Worm (Caenorhabditis elegans) whole organism, young adult: ENCODE measurements around the gene Y56A3A.2.

ENCODE experiments used
- D2030.7 ChIP-seq: fragments of 200-800 bp; sonication (Bioruptor generic); IDR thresholded peaks from 2 replicates; pipeline ENCODE4 v1.3.6; 2022; ENCODE audit warnings: missing genetic modification reagents, missing genetic modification characterization, missing compliant biosample characterization
- F22D6.2 ChIP-seq: sonication (generic microtip); optimal IDR thresholded peaks from 2 replicates; lab custom pipeline; 2016; ENCODE audit warnings: mild to moderate bottlenecking, missing genetic modification characterization, missing compliant biosample characterization
- F23B12.7 ChIP-seq: sonication (generic microtip); optimal IDR thresholded peaks from 2 replicates; lab custom pipeline; 2017; ENCODE audit warnings: missing genetic modification characterization, mild to moderate bottlenecking, missing compliant biosample characterization, antibody characterized with exemption, moderate library complexity; ENCODE audit not compliant: insufficient read depth
- F33H1.4 ChIP-seq: fragments of 200-800 bp; sonication (Bioruptor generic); IDR thresholded peaks from 2 replicates; pipeline ENCODE4 v1.3.6; 2022; ENCODE audit warnings: missing genetic modification reagents, missing genetic modification characterization, missing compliant biosample characterization
- F37B4.10 ChIP-seq: fragments of 200-800 bp; sonication (Bioruptor generic); IDR thresholded peaks from 2 replicates; pipeline ENCODE4 v1.3.6; 2022; ENCODE audit warnings: missing genetic modification characterization, missing compliant biosample characterization
- F57C9.4 ChIP-seq: sonication (generic microtip); optimal IDR thresholded peaks from 2 replicates; lab custom pipeline; 2017; ENCODE audit warnings: mild to moderate bottlenecking, missing genetic modification characterization, missing compliant biosample characterization
- Y53F4B.3 ChIP-seq: fragments of 200-800 bp; sonication (Bioruptor generic); IDR thresholded peaks from 2 replicates; pipeline ENCODE4 v1.3.6; 2022; ENCODE audit warnings: missing genetic modification reagents, missing genetic modification characterization, missing compliant biosample characterization
- Y53G8AR.9 ChIP-seq: fragments of 200-800 bp; sonication (Bioruptor generic); conservative IDR thresholded peaks from 2 replicates; pipeline ENCODE4 v1.3.6; 2022; ENCODE audit warnings: missing genetic modification reagents, missing genetic modification characterization, missing compliant biosample characterization
- Y79H2A.3 ChIP-seq: fragments of 200-800 bp; sonication (Bioruptor generic); conservative IDR thresholded peaks from 2 replicates; pipeline ENCODE4 v1.3.6; 2022; ENCODE audit warnings: missing genetic modification reagents, missing genetic modification characterization, missing compliant biosample characterization
- ZK185.1 ChIP-seq: sonication (generic microtip); optimal IDR thresholded peaks from 2 replicates; lab custom pipeline; 2016; ENCODE audit warnings: mild to moderate bottlenecking, missing genetic modification characterization, missing compliant biosample characterization; ENCODE audit not compliant: poor library complexity, severe bottlenecking
- ama-1 ChIP-seq, 3 experiments: fragments of 150-350 bp in 1 of 3; sonication (generic microtip) in 2 of 3; optimal IDR thresholded peaks; 2 replicates each; lab custom pipeline; 2014 to 2018; ENCODE audit warnings: missing biosample characterization in 2 of 3, missing genetic modification characterization in 2 of 3, missing genetic modification reagents in 2 of 3
- aptf-2 ChIP-seq: fragments of 200-800 bp; sonication (Bioruptor generic); conservative IDR thresholded peaks from 2 replicates; pipeline ENCODE4 v1.3.6; 2022; ENCODE audit warnings: missing genetic modification reagents, missing genetic modification characterization, missing compliant biosample characterization
- attf-3 ChIP-seq: fragments of 200-800 bp; sonication (Bioruptor generic); conservative IDR thresholded peaks from 2 replicates; pipeline ENCODE4 v1.3.6; 2022; ENCODE audit warnings: missing genetic modification reagents, missing genetic modification characterization, missing compliant biosample characterization
- bed-1 ChIP-seq: fragments of 200-800 bp; sonication (Bioruptor generic); IDR thresholded peaks from 2 replicates; pipeline ENCODE4 v1.3.6; 2022; ENCODE audit warnings: missing genetic modification reagents, missing genetic modification characterization, missing compliant biosample characterization
- ccch-3 ChIP-seq: fragments of 200-800 bp; sonication (Bioruptor generic); optimal IDR thresholded peaks from 2 replicates; lab custom pipeline; 2018; ENCODE audit warnings: mild to moderate bottlenecking, missing genetic modification characterization, missing compliant biosample characterization
- ceh-27 ChIP-seq: fragments of 200-800 bp; sonication (Bioruptor generic); optimal IDR thresholded peaks from 2 replicates; lab custom pipeline; 2018; ENCODE audit warnings: mild to moderate bottlenecking, missing genetic modification characterization, moderate library complexity, missing compliant biosample characterization
- die-1 ChIP-seq: sonication (generic microtip); optimal IDR thresholded peaks from 2 replicates; lab custom pipeline; 2016; ENCODE audit warnings: missing genotype, mild to moderate bottlenecking, missing genetic modification characterization, missing compliant biosample characterization
- dpff-1 ChIP-seq: sonication (generic microtip); optimal IDR thresholded peaks from 2 replicates; lab custom pipeline; 2017; ENCODE audit warnings: mild to moderate bottlenecking, missing genetic modification characterization, missing compliant biosample characterization
- dpl-1 ChIP-seq: fragments of 150-350 bp; optimal IDR thresholded peaks from 2 replicates; lab custom pipeline; 2014; ENCODE audit warnings: missing biosample characterization, missing genetic modification reagents, missing genetic modification characterization
- efl-1 ChIP-seq: fragments of 150-350 bp; optimal IDR thresholded peaks from 2 replicates; lab custom pipeline; 2014; ENCODE audit warnings: missing biosample characterization, missing genetic modification reagents, missing genetic modification characterization
- egl-18 ChIP-seq: fragments of 200-800 bp; sonication (Bioruptor generic); IDR thresholded peaks from 2 replicates; pipeline ENCODE4 v1.3.6; 2022; ENCODE audit warnings: missing genetic modification reagents, missing genetic modification characterization, missing compliant biosample characterization
- egl-44 ChIP-seq: fragments of 200-800 bp; sonication (Bioruptor generic); IDR thresholded peaks from 2 replicates; pipeline ENCODE4 v1.3.6; 2022; ENCODE audit warnings: missing genetic modification reagents, missing genetic modification characterization, missing compliant biosample characterization
- gei-17 ChIP-seq: fragments of 200-800 bp; sonication (Bioruptor generic); optimal IDR thresholded peaks from 2 replicates; lab custom pipeline; 2018; ENCODE audit warnings: mild to moderate bottlenecking, missing genetic modification characterization, missing compliant biosample characterization
- hlh-26 ChIP-seq: fragments of 200-800 bp; sonication (Bioruptor generic); conservative IDR thresholded peaks from 2 replicates; pipeline ENCODE4 v1.3.6; 2022; ENCODE audit warnings: missing genetic modification reagents, missing genetic modification characterization, missing compliant biosample characterization
- lag-1 ChIP-seq: fragments of 200-800 bp; sonication (Bioruptor generic); IDR thresholded peaks from 2 replicates; pipeline ENCODE4 v1.3.6; 2022; ENCODE audit warnings: missing genetic modification reagents, missing genetic modification characterization, missing compliant biosample characterization
- lin-26 ChIP-seq: fragments of 200-800 bp; sonication (Bioruptor generic); IDR thresholded peaks from 2 replicates; pipeline ENCODE4 v1.3.6; 2022; ENCODE audit warnings: missing genetic modification reagents, missing genetic modification characterization, missing compliant biosample characterization
- lin-54 ChIP-seq: fragments of 200-800 bp; sonication (Bioruptor generic); optimal IDR thresholded peaks from 2 replicates; lab custom pipeline; 2018; ENCODE audit warnings: mild to moderate bottlenecking, missing genetic modification characterization, missing compliant biosample characterization
- lir-1 ChIP-seq: fragments of 200-800 bp; sonication (Bioruptor generic); conservative IDR thresholded peaks from 2 replicates; pipeline ENCODE4 v1.3.6; 2022; ENCODE audit warnings: missing genetic modification reagents, missing genetic modification characterization, missing compliant biosample characterization
- lsl-1 ChIP-seq: fragments of 200-800 bp; sonication (Bioruptor generic); optimal IDR thresholded peaks from 2 replicates; lab custom pipeline; 2018; ENCODE audit warnings: mild to moderate bottlenecking, missing genetic modification characterization, moderate library complexity, missing compliant biosample characterization
- madf-10 ChIP-seq: sonication (generic microtip); optimal IDR thresholded peaks from 2 replicates; lab custom pipeline; 2016; ENCODE audit warnings: mild to moderate bottlenecking, missing genetic modification characterization, missing compliant biosample characterization
- madf-6 ChIP-seq: fragments of 200-800 bp; sonication (Bioruptor generic); IDR thresholded peaks from 2 replicates; pipeline ENCODE4 v1.3.6; 2022; ENCODE audit warnings: missing genetic modification reagents, missing genetic modification characterization, missing compliant biosample characterization
- mcd-1 ChIP-seq: fragments of 200-800 bp; sonication (Bioruptor generic); IDR thresholded peaks from 2 replicates; pipeline ENCODE4 v1.3.6; 2022; ENCODE audit warnings: missing genetic modification reagents, missing genetic modification characterization, missing compliant biosample characterization
- mel-28 ChIP-seq: sonication (generic microtip); optimal IDR thresholded peaks from 2 replicates; lab custom pipeline; 2016; ENCODE audit warnings: borderline replicate concordance, mild to moderate bottlenecking, missing genetic modification characterization, missing compliant biosample characterization
- mxl-1 ChIP-seq: sonication (generic microtip); optimal IDR thresholded peaks from 2 replicates; lab custom pipeline; 2016; ENCODE audit warnings: missing genetic modification characterization, missing compliant biosample characterization
- nfyb-1 ChIP-seq: fragments of 200-800 bp; sonication (Bioruptor generic); IDR thresholded peaks from 2 replicates; pipeline ENCODE4 v1.3.6; 2022; ENCODE audit warnings: missing genetic modification reagents, missing genetic modification characterization, missing compliant biosample characterization
- nhr-90 ChIP-seq: sonication (generic microtip); optimal IDR thresholded peaks from 2 replicates; lab custom pipeline; 2016; ENCODE audit warnings: missing genotype, mild to moderate bottlenecking, missing genetic modification characterization, missing compliant biosample characterization
- rcor-1 ChIP-seq: fragments of 200-800 bp; sonication (Bioruptor generic); IDR thresholded peaks from 2 replicates; pipeline ENCODE4 v1.3.6; 2022; ENCODE audit warnings: missing genetic modification reagents, missing genetic modification characterization, missing compliant biosample characterization
- sea-2 ChIP-seq: fragments of 200-800 bp; sonication (Bioruptor generic); IDR thresholded peaks from 2 replicates; pipeline ENCODE4 v1.3.6; 2022; ENCODE audit warnings: missing genetic modification characterization, missing compliant biosample characterization
- snpc-1.1 ChIP-seq: sonication (generic microtip); optimal IDR thresholded peaks from 2 replicates; lab custom pipeline; 2017; ENCODE audit warnings: missing genetic modification characterization, mild to moderate bottlenecking, missing compliant biosample characterization, antibody characterized with exemption, moderate library complexity, missing genotype, missing genetic modification reagents; ENCODE audit not compliant: insufficient read depth
- snpc-1.3 ChIP-seq: sonication (generic microtip); optimal IDR thresholded peaks from 2 replicates; lab custom pipeline; 2017; ENCODE audit warnings: missing genetic modification characterization, mild to moderate bottlenecking, missing compliant biosample characterization, antibody characterized with exemption, moderate library complexity, missing genotype, missing genetic modification reagents; ENCODE audit not compliant: insufficient read depth
- snpc-3.4 ChIP-seq: sonication (generic microtip); optimal IDR thresholded peaks from 2 replicates; lab custom pipeline; 2017; ENCODE audit warnings: missing genetic modification characterization, mild to moderate bottlenecking, missing compliant biosample characterization, antibody characterized with exemption, moderate library complexity, missing genotype, missing genetic modification reagents
- snpc-4 ChIP-seq, 5 experiments: fragments of 150-350 bp in 1 of 5; sonication (generic microtip) in 4 of 5; optimal IDR thresholded peaks; 2 replicates each; lab custom pipeline; 2014 to 2018; ENCODE audit warnings: missing genetic modification characterization in 5 of 5, missing biosample characterization in 3 of 5, antibody characterized with exemption in 2 of 5, mild to moderate bottlenecking in 2 of 5, missing compliant biosample characterization in 2 of 5, missing genotype in 2 of 5, moderate library complexity in 2 of 5, missing genetic modification reagents in 1 of 5
- somi-1 ChIP-seq: fragments of 200-800 bp; sonication (Bioruptor generic); optimal IDR thresholded peaks from 2 replicates; lab custom pipeline; 2018; ENCODE audit warnings: mild to moderate bottlenecking, missing genetic modification characterization, missing compliant biosample characterization
- tbx-9 ChIP-seq: sonication (generic microtip); optimal IDR thresholded peaks from 2 replicates; lab custom pipeline; 2016; ENCODE audit warnings: borderline replicate concordance, missing genetic modification characterization, inconsistent platforms, missing compliant biosample characterization
- unc-130 ChIP-seq: sonication (generic microtip); optimal IDR thresholded peaks from 2 replicates; lab custom pipeline; 2016; ENCODE audit warnings: missing genetic modification reagents, missing genetic modification characterization, missing compliant biosample characterization
- zim-3 ChIP-seq: sonication (generic microtip); optimal IDR thresholded peaks from 2 replicates; lab custom pipeline; 2017; ENCODE audit warnings: mild to moderate bottlenecking, missing genetic modification characterization, moderate library complexity, missing compliant biosample characterization
- ztf-18 ChIP-seq: sonication (generic microtip); optimal IDR thresholded peaks from 2 replicates; lab custom pipeline; 2016; ENCODE audit warnings: missing genotype, mild to moderate bottlenecking, missing genetic modification characterization, missing compliant biosample characterization

The Y56A3A.2 gene

DNA sequence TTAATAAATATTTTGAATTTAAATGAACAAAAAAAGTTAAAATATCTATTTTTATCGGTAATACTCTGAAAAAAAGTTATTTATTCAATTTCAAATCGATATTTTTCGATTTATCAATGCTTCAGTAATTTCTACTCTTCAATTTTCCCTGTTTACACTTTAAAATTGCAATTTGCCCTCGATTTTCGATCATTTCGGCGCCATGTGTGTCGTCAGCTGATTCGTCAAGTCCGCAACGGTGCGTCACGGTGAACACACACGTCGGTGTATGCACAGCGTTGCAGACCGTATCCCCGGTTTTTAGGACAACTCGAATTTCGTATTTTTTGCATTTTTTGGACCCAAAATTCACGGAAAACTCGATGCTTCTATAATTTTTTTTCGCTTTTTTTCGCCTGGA, 38.8 kb downstream of the Y56A3A.2 start, which contains the start of gene C18D11.3 (continued):
- TF ChIP-seq nfyb-1 (peak; percentile 80), D2030.7 (GFP tag; lab: Robert Waterston, UW) (peak; percentile 49; the same call in 1 of the 2 replicates), efl-1 (GFP tag; lab: Kevin White, UChicago) (peak; percentile 65), F37B4.10 (no peak), rcor-1 (GFP tag; lab: Robert Waterston, UW) (peak; percentile 19; the same call in 1 of the 2 replicates), snpc-3.4 (no peak), F22D6.2 (tag; lab: Kevin White, UChicago) (no peak), hlh-26 (no peak), F33H1.4 (GFP tag; lab: Robert Waterston, UW) (peak; percentile 51), bed-1 (GFP tag; lab: Robert Waterston, UW) (no peak), gei-17 (GFP tag; lab: Kevin White, UChicago) (no peak), snpc-4 (GFP tag; optimal IDR thresholded peaks at IDR 0.05; lab: Kevin White, UChicago) (peak; percentile 32), snpc-4 (tag; optimal IDR thresholded peaks at IDR 0.05; lab: Kevin White, UChicago) (peak in 3 of 4 experiments; percentile 26 to 71 (median 52)), unc-130 (GFP tag; lab: Kevin White, UChicago) (no peak), ccch-3 (GFP tag; lab: Kevin White, UChicago) (no peak), somi-1 (no peak), dpff-1 (no peak), snpc-1.1 (tag; lab: Kevin White, UChicago) (no peak), mxl-1 (no peak), Y53G8AR.9 (GFP tag; lab: Robert Waterston, UW) (0 out of 2 replicates have a peak, but pooled peaks have one; percentile 48), attf-3 (GFP tag; lab: Robert Waterston, UW) (no peak), egl-44 (GFP tag; lab: Robert Waterston, UW) (peak; percentile 69; the same call in 1 of the 2 replicates), zim-3 (tag; lab: Kevin White, UChicago) (no peak), ZK185.1 (no peak), snpc-1.3 (tag; lab: Kevin White, UChicago) (no peak), lir-1 (GFP tag; lab: Robert Waterston, UW) (no peak), die-1 (tag; lab: Kevin White, UChicago) (no peak), egl-18 (GFP tag; lab: Robert Waterston, UW) (no peak), F57C9.4 (tag; lab: Kevin White, UChicago) (no peak), Y53F4B.3 (GFP tag; lab: Robert Waterston, UW) (no peak), lsl-1 (GFP tag; lab: Kevin White, UChicago) (peak; percentile 84), aptf-2 (GFP tag; lab: Robert Waterston, UW) (no peak), ztf-18 (tag; lab: Kevin White, UChicago) (peak; percentile 8), tbx-9 (tag; lab: Kevin White, UChicago) (no peak), lag-1 (GFP tag; lab: Robert Waterston, UW) (no peak), madf-6 (GFP tag; lab: Robert Waterston, UW) (peak; percentile 67; the same call in 1 of the 2 replicates), dpl-1 (GFP tag; lab: Kevin White, UChicago) (peak; percentile 57), mel-28 (tag; lab: Kevin White, UChicago) (no peak), Y79H2A.3 (GFP tag; lab: Robert Waterston, UW) (no peak), madf-10 (tag; lab: Kevin White, UChicago) (peak; percentile 15), lin-54 (GFP tag; lab: Kevin White, UChicago) (peak; percentile 71), lin-26 (GFP tag; lab: Robert Waterston, UW) (peak; percentile 70; the same call in 1 of the 2 replicates), mcd-1 (GFP tag; lab: Robert Waterston, UW) (peak; percentile 84), F23B12.7 (peak; percentile 57), nhr-90 (tag; lab: Kevin White, UChicago) (no peak), ceh-27 (GFP tag; lab: Kevin White, UChicago) (peak; percentile 88), ama-1 (optimal IDR thresholded peaks at IDR 0.05; lab: Kevin White, UChicago) (no peak), ama-1 (GFP tag; optimal IDR thresholded peaks at IDR 0.05; lab: Kevin White, UChicago) (no peak), sea-2 (GFP tag; lab: Robert Waterston, UW) (no peak)
